Worm (Caenorhabditis elegans): ENCODE data around the gene R03H10.1.
"Not testable (repeated sequence)": the region's sequence is repeated elsewhere in the genome, so short reads cannot be mapped to it uniquely, and the experiment has no call there.

The R03H10.1 gene

ce11 chrII:4179897-4180296, at the start of gene R03H10.1:
Gene R03H10.1 (plus strand): TSS chrII:4180248.
- TF ChIP-seq hpl-2 (GFP tag; optimal IDR thresholded peaks at IDR 0.05) (no peak), lin-14 (GFP tag; optimal IDR thresholded peaks at IDR 0.05) (peak; percentile 60), nhr-237 (tag; optimal IDR thresholded peaks at IDR 0.05) (no peak), efl-1 (optimal IDR thresholded peaks at IDR 0.05) (peak in 1 of 2 experiments; percentile 4), efl-1 (GFP tag; optimal IDR thresholded peaks at IDR 0.05 in 1 of 2) (no peak), unc-62 (GFP tag; optimal IDR thresholded peaks at IDR 0.05) (no peak), lsy-2 (tag; optimal IDR thresholded peaks at IDR 0.05) (peak in 1 of 2 experiments; percentile 29), nhr-85 (tag) (peak; percentile 25)

- TF ChIP-seq skn-1 (tag; optimal IDR thresholded peaks at IDR 0.05) (no peak), lin-14 (GFP tag; optimal IDR thresholded peaks at IDR 0.05) (peak; percentile 74), nhr-47 (tag; optimal IDR thresholded peaks at IDR 0.05) (peak; percentile 4), irx-1 (tag; optimal IDR thresholded peaks at IDR 0.05) (peak; percentile 31), fkh-10 (GFP tag; optimal IDR thresholded peaks at IDR 0.05) (peak; percentile 98), xbp-1 (tag; optimal IDR thresholded peaks at IDR 0.05) (no peak), nhr-71 (tag; optimal IDR thresholded peaks at IDR 0.05) (peak; percentile 9)
These were observed 46.7 kb upstream of the R03H10.1 start for ce11 chrII:4133332-4133731.

ce11 chrII:4134688-4135087, 45.4 kb upstream of the R03H10.1 start:
- TF ChIP-seq fkh-10 (GFP tag; optimal IDR thresholded peaks at IDR 0.05), result peak; percentile 32
- TF ChIP-seq tbx-2 (tag; optimal IDR thresholded peaks at IDR 0.05), result peak; percentile 6
- peak; percentile 16 for TF ChIP-seq nhr-47 (tag; optimal IDR thresholded peaks at IDR 0.05)
- TF ChIP-seq pag-3 (tag; optimal IDR thresholded peaks at IDR 0.05; ENCODE audit: borderline replicate concordance, insufficient read depth), result no peak
- peak; percentile 47 for TF ChIP-seq fkh-8 (tag; optimal IDR thresholded peaks at IDR 0.05)
- TF ChIP-seq ceh-82 (tag; optimal IDR thresholded peaks at IDR 0.05), result no peak
- peak; percentile 72 for TF ChIP-seq lin-14 (GFP tag; optimal IDR thresholded peaks at IDR 0.05)
- peak; percentile 60 for TF ChIP-seq unc-86 (tag; optimal IDR thresholded peaks at IDR 0.05)
- TF ChIP-seq snu-23 (GFP tag; optimal IDR thresholded peaks at IDR 0.05), result no peak

ce11 chrII:4135259-4135658, 44.8 kb upstream of the R03H10.1 start, which contains the start of gene ast-1:
Gene ast-1 (minus strand): TSS chrII:4135359.
- TF ChIP-seq fkh-8, nhr-11, nhr-47 (tag; optimal IDR thresholded peaks at IDR 0.05): not testable (repeated sequence)

ce11 chrII:4146039-4146438, 34.0 kb upstream of the R03H10.1 start, which contains the start of gene F56D3.1:
Gene F56D3.1 (plus strand): TSS chrII:4146339.
- no peak for TF ChIP-seq nhr-237 (tag; optimal IDR thresholded peaks at IDR 0.05)

ce11 chrII:4150211-4150610, 29.8 kb upstream of the R03H10.1 start:
- TF ChIP-seq tlp-1 (tag; optimal IDR thresholded peaks at IDR 0.05) (no peak), dsc-1 (tag; optimal IDR thresholded peaks at IDR 0.05) (peak; percentile 93), nhr-11 (tag; optimal IDR thresholded peaks at IDR 0.05) (no peak), fkh-8 (tag; optimal IDR thresholded peaks at IDR 0.05) (no peak), efl-1 (optimal IDR thresholded peaks at IDR 0.05) (no peak), efl-1 (GFP tag; optimal IDR thresholded peaks at IDR 0.05 in 1 of 2) (peak in 1 of 2 experiments; percentile 31), sox-4 (tag; optimal IDR thresholded peaks at IDR 0.05) (no peak)

- no peak for TF ChIP-seq mef-2 (tag; optimal IDR thresholded peaks at IDR 0.05)
- TF ChIP-seq grh-1 (GFP tag; IDR thresholded peaks at IDR 0.05), result 0 out of 2 replicates have a peak, but pooled peaks have one; percentile 26
- no peak for TF ChIP-seq ztf-4 (tag; optimal IDR thresholded peaks at IDR 0.05)
- TF ChIP-seq mep-1 (tag; optimal IDR thresholded peaks at IDR 0.05), result peak; percentile 74
- no peak for TF ChIP-seq tlp-1 (tag; optimal IDR thresholded peaks at IDR 0.05)
- no peak for TF ChIP-seq efl-1 (optimal IDR thresholded peaks at IDR 0.05)
- TF ChIP-seq efl-1 (GFP tag; optimal IDR thresholded peaks at IDR 0.05 in 1 of 2), result peak; percentile 3 to 50
- peak; percentile 31 for TF ChIP-seq nhr-47 (tag; optimal IDR thresholded peaks at IDR 0.05)
- peak; percentile 78 for TF ChIP-seq blmp-1 (tag; optimal IDR thresholded peaks at IDR 0.05)
- TF ChIP-seq nhr-90 (tag; optimal IDR thresholded peaks at IDR 0.05; ENCODE audit: poor library complexity), result peak; percentile 26
- peak; percentile 31 for TF ChIP-seq nhr-71 (tag; optimal IDR thresholded peaks at IDR 0.05)
- no peak for TF ChIP-seq dsc-1 (tag; optimal IDR thresholded peaks at IDR 0.05)
- TF ChIP-seq lin-14 (GFP tag; optimal IDR thresholded peaks at IDR 0.05), result peak; percentile 77
- TF ChIP-seq nhr-237 (tag; optimal IDR thresholded peaks at IDR 0.05), result no peak
- TF ChIP-seq nhr-20 (tag; optimal IDR thresholded peaks at IDR 0.05), result peak; percentile 40
- no peak for TF ChIP-seq egl-13 (tag; optimal IDR thresholded peaks at IDR 0.05)
- no peak for TF ChIP-seq skn-1 (tag; optimal IDR thresholded peaks at IDR 0.05)
- TF ChIP-seq lin-35 (GFP tag; optimal IDR thresholded peaks at IDR 0.05), result peak in 1 of 2 experiments; percentile 21
- no peak for TF ChIP-seq Y116A8C.19 (tag; optimal IDR thresholded peaks at IDR 0.05; ENCODE audit: borderline replicate concordance)
- TF ChIP-seq egl-27 (tag; optimal IDR thresholded peaks at IDR 0.05), result no peak
- TF ChIP-seq lir-3 (tag; optimal IDR thresholded peaks at IDR 0.05; ENCODE audit: poor library complexity), result no peak
- TF ChIP-seq mdl-1 (tag; optimal IDR thresholded peaks at IDR 0.05), result peak in 1 of 2 experiments; percentile 11
These were observed 28.4 kb upstream of the R03H10.1 start for ce11 chrII:4151499-4152132.
